Worm (Caenorhabditis elegans): Measurements from ENCODE around the gene T28D6.4.
A peak's percentile ranks its signal among the peaks of the same experiment; 100 is the strongest.

Gene T28D6.4

DNA sequence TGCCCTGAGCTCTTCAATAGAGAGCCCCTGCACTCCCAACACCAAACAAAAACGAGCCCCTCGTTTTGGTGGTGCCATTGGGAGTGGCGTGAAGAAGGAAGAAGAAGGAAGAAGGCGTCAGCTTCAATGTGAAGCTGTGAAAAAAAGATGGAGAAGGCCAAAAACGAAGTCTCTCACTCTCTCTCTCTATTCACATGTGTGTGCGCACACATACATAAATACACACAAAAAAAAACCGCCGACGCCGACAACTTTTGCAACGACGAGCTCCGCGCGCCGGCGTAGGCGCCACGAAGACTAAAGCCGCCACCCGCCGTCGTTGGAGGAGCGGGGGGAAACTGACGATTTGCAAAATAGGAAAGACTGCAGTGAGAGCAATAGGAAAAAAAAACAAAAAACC, 24.2 kb upstream of the T28D6.4 start:
- TF ChIP-seq dmd-4 (tag; optimal IDR thresholded peaks at IDR 0.05) = no peak
- peak; percentile 60 for TF ChIP-seq unc-55 (GFP tag; optimal IDR thresholded peaks at IDR 0.05)
- TF ChIP-seq Y55F3AM.14 (GFP tag; optimal IDR thresholded peaks at IDR 0.05) = peak; percentile 22
- TF ChIP-seq C34F6.9 (tag; optimal IDR thresholded peaks at IDR 0.05) = peak; percentile 25
- TF ChIP-seq mbf-1 (tag; optimal IDR thresholded peaks at IDR 0.05) = no peak
- TF ChIP-seq lsy-2 (tag; optimal IDR thresholded peaks at IDR 0.05) = peak in 1 of 2 experiments; percentile 25

DNA sequence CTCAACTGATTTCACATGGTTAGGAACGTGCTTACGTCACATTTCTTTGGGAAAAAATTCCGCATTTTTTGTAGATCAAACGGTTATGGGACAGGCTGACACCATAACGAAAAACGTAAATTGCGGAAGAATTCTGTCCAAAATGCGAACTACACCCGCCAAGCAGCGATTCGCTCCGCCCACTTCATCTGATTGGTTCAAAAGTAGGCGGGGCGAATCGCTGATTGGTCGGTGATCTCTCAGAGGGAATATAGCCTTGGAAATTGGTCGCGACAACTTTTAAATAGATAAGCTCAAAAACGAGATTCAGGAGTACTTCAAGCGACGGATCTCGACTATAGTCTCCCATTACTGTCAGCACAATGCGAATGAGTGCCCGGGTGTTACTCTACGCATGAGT, 22.6 kb upstream of the T28D6.4 start:
- no peak for TF ChIP-seq lin-39 (tag; optimal IDR thresholded peaks at IDR 0.05)
- no peak for TF ChIP-seq snpc-4 (tag; optimal IDR thresholded peaks at IDR 0.05)
- TF ChIP-seq mbf-1 (tag; optimal IDR thresholded peaks at IDR 0.05) = no peak
- no peak for TF ChIP-seq unc-55 (GFP tag; optimal IDR thresholded peaks at IDR 0.05)
- TF ChIP-seq lin-13 (GFP tag; optimal IDR thresholded peaks at IDR 0.05) = no peak
- no peak for TF ChIP-seq sma-9 (GFP tag; optimal IDR thresholded peaks at IDR 0.05)
- no peak for TF ChIP-seq sma-9 (tag; optimal IDR thresholded peaks at IDR 0.05)
- no peak for TF ChIP-seq lsy-2 (tag; optimal IDR thresholded peaks at IDR 0.05)
- no peak for TF ChIP-seq dmd-4 (tag; optimal IDR thresholded peaks at IDR 0.05)
- no peak for TF ChIP-seq nhr-129 (tag; optimal IDR thresholded peaks at IDR 0.05)
- TF ChIP-seq nhr-6 (tag; optimal IDR thresholded peaks at IDR 0.05) = no peak
- no peak for TF ChIP-seq ZK546.5 (tag; optimal IDR thresholded peaks at IDR 0.05)
- no peak for TF ChIP-seq sma-3 (GFP tag; optimal IDR thresholded peaks at IDR 0.05)

ce11 chrIII:11341466-11341865, 18.8 kb upstream of the T28D6.4 start:
- no peak for TF ChIP-seq nhr-21 (tag; optimal IDR thresholded peaks at IDR 0.05)
- TF ChIP-seq nhr-11 (tag; optimal IDR thresholded peaks at IDR 0.05) = no peak
- no peak for TF ChIP-seq zag-1 (tag; optimal IDR thresholded peaks at IDR 0.05)
- no peak for TF ChIP-seq aly-2 (tag; optimal IDR thresholded peaks at IDR 0.05)
- no peak for TF ChIP-seq C34F6.9 (tag; optimal IDR thresholded peaks at IDR 0.05)

DNA sequence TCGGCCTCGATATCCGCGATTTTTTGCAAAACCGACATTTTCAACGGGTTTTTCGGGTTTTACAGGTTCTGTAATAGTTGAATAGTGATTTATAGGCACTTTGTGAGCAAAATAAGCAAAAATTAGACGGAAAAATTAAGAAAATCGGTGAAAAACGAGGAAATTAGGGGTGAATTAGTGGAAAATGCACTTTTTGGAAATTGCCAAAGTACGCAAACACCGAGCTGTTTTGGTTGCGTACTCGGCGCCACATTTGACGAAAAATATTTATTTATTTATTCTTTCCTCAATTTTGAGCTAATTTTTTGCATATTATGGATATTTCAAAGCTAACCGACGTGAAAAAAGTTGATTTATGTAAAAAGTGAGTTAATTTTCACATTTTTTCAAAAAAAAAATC, 17.2 kb upstream of the T28D6.4 start, which contains the start of the genes T28D6.6 and pen-2:
T28D6.6 (minus strand) TSS at position 68 of the 400 bp plus-strand sequence.
pen-2 (plus strand) TSS at position 282 of the 400 bp plus-strand sequence.
- no peak for TF ChIP-seq mbf-1 (tag; optimal IDR thresholded peaks at IDR 0.05)
- no peak for TF ChIP-seq nhr-129 (tag; optimal IDR thresholded peaks at IDR 0.05)
- TF ChIP-seq gmeb-1 (tag; optimal IDR thresholded peaks at IDR 0.05) = peak; percentile 27
- no peak for TF ChIP-seq ama-1 (optimal IDR thresholded peaks at IDR 0.05)
- peak; percentile 41 for TF ChIP-seq C34F6.9 (tag; optimal IDR thresholded peaks at IDR 0.05)
- TF ChIP-seq F13H6.1 (tag; optimal IDR thresholded peaks at IDR 0.05) = peak; percentile 19
- peak; percentile 37 for TF ChIP-seq unc-55 (GFP tag; optimal IDR thresholded peaks at IDR 0.05)
- no peak for TF ChIP-seq ztf-1 (GFP tag; conservative IDR thresholded peaks at IDR 0.05)
- no peak for TF ChIP-seq nhr-12 (tag; optimal IDR thresholded peaks at IDR 0.05)
- peak; percentile 41 to 45 for TF ChIP-seq lsy-2 (tag; optimal IDR thresholded peaks at IDR 0.05)
- TF ChIP-seq nhr-6 (tag; optimal IDR thresholded peaks at IDR 0.05) = no peak

ce11 chrIII:11344125-11344524, 16.1 kb upstream of the T28D6.4 start:
- no peak for TF ChIP-seq ama-1 (optimal IDR thresholded peaks at IDR 0.05)

ce11 chrIII:11346383-11346782, 13.9 kb upstream of the T28D6.4 start, which contains the start of gene T28D6.7:
Gene T28D6.7 (minus strand): TSS chrIII:11346483.
- TF ChIP-seq skn-1 (tag; optimal IDR thresholded peaks at IDR 0.05) (no peak), nhr-129 (tag; optimal IDR thresholded peaks at IDR 0.05) (no peak), aly-2 (tag; optimal IDR thresholded peaks at IDR 0.05) (no peak), nhr-12 (tag; optimal IDR thresholded peaks at IDR 0.05) (no peak), C34F6.9 (tag; optimal IDR thresholded peaks at IDR 0.05) (no peak), nhr-21 (tag; optimal IDR thresholded peaks at IDR 0.05) (no peak), mbf-1 (tag; optimal IDR thresholded peaks at IDR 0.05) (no peak), Y55F3AM.14 (GFP tag; optimal IDR thresholded peaks at IDR 0.05) (no peak), mdl-1 (tag; optimal IDR thresholded peaks at IDR 0.05) (no peak), fos-1 (tag; optimal IDR thresholded peaks at IDR 0.05) (no peak), lin-11 (tag; optimal IDR thresholded peaks at IDR 0.05) (no peak), nhr-237 (tag; optimal IDR thresholded peaks at IDR 0.05) (no peak), elt-1 (tag; optimal IDR thresholded peaks at IDR 0.05) (no peak), ztf-1 (GFP tag; conservative IDR thresholded peaks at IDR 0.05) (no peak), gmeb-1 (tag; optimal IDR thresholded peaks at IDR 0.05) (no peak), peb-1 (tag; optimal IDR thresholded peaks at IDR 0.05) (no peak), mab-5 (tag; optimal IDR thresholded peaks at IDR 0.05) (no peak), lin-13 (GFP tag; optimal IDR thresholded peaks at IDR 0.05) (no peak), R02D3.7 (tag; optimal IDR thresholded peaks at IDR 0.05) (no peak)
